Fruit fly (Drosophila melanogaster): ENCODE measurements around the gene Glut4EF.

Glut4EF gene

dm6 chr3R:9928205-9929008, 53.9 kb downstream of the Glut4EF start:
- no peak for TF ChIP-seq lz (GFP tag; optimal IDR thresholded peaks at IDR 0.05)
- no peak for TF ChIP-seq Gug (GFP tag; IDR thresholded peaks at IDR 0.05)
- TF ChIP-seq salr (GFP tag; optimal IDR thresholded peaks at IDR 0.05), result no peak
- peak; percentile 50 for TF ChIP-seq Eip93F (GFP tag; optimal IDR thresholded peaks at IDR 0.05)
- no peak for TF ChIP-seq CG4318 (GFP tag; optimal IDR thresholded peaks at IDR 0.05)
- peak; percentile 65 for TF ChIP-seq Sox14 (GFP tag; optimal IDR thresholded peaks at IDR 0.05)
- TF ChIP-seq fd59A (GFP tag; optimal IDR thresholded peaks at IDR 0.05), result no peak
- peak; percentile 84 for TF ChIP-seq dsx (GFP tag; optimal IDR thresholded peaks at IDR 0.05; ENCODE audit: poor library complexity, severe bottlenecking)
- peak; percentile 46 for TF ChIP-seq CG1621 (tag; optimal IDR thresholded peaks at IDR 0.05)
- peak; percentile 25 for TF ChIP-seq Sox102F (GFP tag; optimal IDR thresholded peaks at IDR 0.05)
- no peak for TF ChIP-seq Ets21C (GFP tag; optimal IDR thresholded peaks at IDR 0.05)
- no peak for TF ChIP-seq CG31627 (GFP tag; optimal IDR thresholded peaks at IDR 0.05)
- TF ChIP-seq CG8632 (GFP tag; optimal IDR thresholded peaks at IDR 0.05), result no peak
- peak; percentile 36 for TF ChIP-seq CG7368 (GFP tag; optimal IDR thresholded peaks at IDR 0.05)
- TF ChIP-seq fd85E (GFP tag; optimal IDR thresholded peaks at IDR 0.05), result no peak
- TF ChIP-seq CG6792 (GFP tag; optimal IDR thresholded peaks at IDR 0.05), result peak; percentile 10
- peak; percentile 91 for TF ChIP-seq CG6854 (GFP tag; optimal IDR thresholded peaks at IDR 0.05)
- TF ChIP-seq CG8319 (GFP tag; optimal IDR thresholded peaks at IDR 0.05), result no peak
- TF ChIP-seq CG10669 (GFP tag; optimal IDR thresholded peaks at IDR 0.05), result peak; percentile 68
- peak; percentile 60 for TF ChIP-seq CG15336 (GFP tag; IDR thresholded peaks at IDR 0.05)
- TF ChIP-seq CG6276 (GFP tag; optimal IDR thresholded peaks at IDR 0.05), result peak; percentile 40
- TF ChIP-seq esn (GFP tag; optimal IDR thresholded peaks at IDR 0.05), result peak; percentile 48
- peak; percentile 22 for TF ChIP-seq Lpt (GFP tag; optimal IDR thresholded peaks at IDR 0.05)
- TF ChIP-seq spab (GFP tag; optimal IDR thresholded peaks at IDR 0.05), result no peak
- TF ChIP-seq cyc (GFP tag; optimal IDR thresholded peaks at IDR 0.05), result no peak
- 0 out of 3 replicates have a peak, but pooled peaks have one; percentile 66 for TF ChIP-seq CG6163 (GFP tag; IDR thresholded peaks at IDR 0.05)
- peak; percentile 53 for TF ChIP-seq Eip78C (GFP tag)
- TF ChIP-seq Ets96B (tag; optimal IDR thresholded peaks at IDR 0.05), result no peak
- TF ChIP-seq CG10631 (GFP tag; optimal IDR thresholded peaks at IDR 0.05), result no peak
- no peak for TF ChIP-seq fkh (GFP tag; optimal IDR thresholded peaks at IDR 0.05)
- peak; percentile 77 for TF ChIP-seq svp (GFP tag)
- TF ChIP-seq Eip75B (GFP tag; optimal IDR thresholded peaks at IDR 0.05), result peak; percentile 70
- TF ChIP-seq CG9139 (GFP tag; optimal IDR thresholded peaks at IDR 0.05), result peak; percentile 6
- no peak for TF ChIP-seq Hr38 (GFP tag; optimal IDR thresholded peaks at IDR 0.05)
- peak; percentile 44 for TF ChIP-seq CG16779 (tag; optimal IDR thresholded peaks at IDR 0.05)
- TF ChIP-seq Smox (GFP tag; optimal IDR thresholded peaks at IDR 0.05), result peak; percentile 30
- no peak for TF ChIP-seq dac (GFP tag; optimal IDR thresholded peaks at IDR 0.05)
- TF ChIP-seq achi (GFP tag; optimal IDR thresholded peaks at IDR 0.05), result peak; percentile 16
- peak; percentile 32 for TF ChIP-seq topi (GFP tag; optimal IDR thresholded peaks at IDR 0.05)
- TF ChIP-seq CG8119 (GFP tag; IDR thresholded peaks at IDR 0.05), result peak; percentile 52; the same call in 2 of the 3 replicates
- peak; percentile 64 to 69 for TF ChIP-seq ss (GFP tag; optimal IDR thresholded peaks at IDR 0.05)
- TF ChIP-seq CG6808 (GFP tag; optimal IDR thresholded peaks at IDR 0.05), result peak; percentile 38
- no peak for TF ChIP-seq CG11902 (GFP tag; optimal IDR thresholded peaks at IDR 0.05)
- TF ChIP-seq CG11294 (GFP tag; IDR thresholded peaks at IDR 0.05), result no peak
- TF ChIP-seq vri (GFP tag; optimal IDR thresholded peaks at IDR 0.05), result peak; percentile 99
- TF ChIP-seq Hr39 (GFP tag; optimal IDR thresholded peaks at IDR 0.05), result no peak
- peak; percentile 21 for TF ChIP-seq CG32006 (GFP tag; optimal IDR thresholded peaks at IDR 0.05)
- peak; percentile 45 for TF ChIP-seq CG3919 (GFP tag; optimal IDR thresholded peaks at IDR 0.05)
- TF ChIP-seq Hr4 (GFP tag; optimal IDR thresholded peaks at IDR 0.05), result no peak
- TF ChIP-seq CG3032 (tag; optimal IDR thresholded peaks at IDR 0.05), result no peak
- peak; percentile 46 for TF ChIP-seq Met (GFP tag; optimal IDR thresholded peaks at IDR 0.05)

All from whole organism, prepupa.